Fruit fly (Drosophila melanogaster) whole organism: ENCODE results near the gene CG10254.

Source experiments
- pan ChIP-seq: fragments of >200 bp; optimal IDR thresholded peaks from 2 replicates; lab custom pipeline; 2017
- usp ChIP-seq: fragments of >200 bp; optimal IDR thresholded peaks from 2 replicates; lab custom pipeline; 2017; ENCODE audit warnings: missing biosample characterization, missing genetic modification characterization, mixed read lengths

- TF ChIP-seq pan (lab: Kevin White, UChicago) (no peak), usp (GFP tag; lab: Kevin White, UChicago) (no peak)
Measured at dm6 chr3R:23711195-23711594, 16.4 kb upstream of the CG10254 start, which contains the start of gene CG10300.
